Fruit fly (Drosophila melanogaster) Kc167 (cell line): ENCODE data around the gene CG9967.

Experiments used
- Myc ChIP-seq: fragments of >200 bp; optimal IDR thresholded peaks from 2 replicates; lab custom pipeline; 2017; ENCODE audit warnings: missing external identifiers
- h ChIP-seq: fragments of >200 bp; optimal IDR thresholded peaks from 3 replicates; lab custom pipeline; 2018; ENCODE audit warnings: missing external identifiers
- insv ChIP-seq: fragments of >200 bp; optimal IDR thresholded peaks from 3 replicates; lab custom pipeline; 2018; ENCODE audit warnings: missing external identifiers

DNA sequence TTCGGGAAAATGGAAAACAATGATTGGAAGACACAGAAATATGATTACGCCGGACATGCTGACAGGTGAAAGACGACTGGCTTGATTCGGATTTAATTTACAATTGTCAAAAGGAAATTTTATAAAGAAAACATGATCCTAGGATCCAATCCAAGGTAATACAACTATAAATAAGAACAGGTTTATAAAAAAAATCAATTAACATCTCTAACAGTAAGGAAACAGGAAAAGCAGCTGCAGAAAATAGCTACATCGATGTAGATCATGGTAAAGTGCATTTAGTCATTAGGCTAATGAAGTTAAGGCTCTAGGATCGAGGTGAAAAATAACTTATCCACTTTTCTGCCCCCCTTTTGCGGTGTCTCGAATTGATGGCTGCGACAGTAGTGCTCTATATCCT, 67.8 kb downstream of the CG9967 start, which contains the start of gene CG17237:
- TF ChIP-seq h = no peak
- no peak for TF ChIP-seq Myc (lab: Kevin White, UChicago)
- TF ChIP-seq insv = no peak
